Worm (Caenorhabditis elegans): ENCODE results near the gene C03B8.3.

Gene C03B8.3

DNA sequence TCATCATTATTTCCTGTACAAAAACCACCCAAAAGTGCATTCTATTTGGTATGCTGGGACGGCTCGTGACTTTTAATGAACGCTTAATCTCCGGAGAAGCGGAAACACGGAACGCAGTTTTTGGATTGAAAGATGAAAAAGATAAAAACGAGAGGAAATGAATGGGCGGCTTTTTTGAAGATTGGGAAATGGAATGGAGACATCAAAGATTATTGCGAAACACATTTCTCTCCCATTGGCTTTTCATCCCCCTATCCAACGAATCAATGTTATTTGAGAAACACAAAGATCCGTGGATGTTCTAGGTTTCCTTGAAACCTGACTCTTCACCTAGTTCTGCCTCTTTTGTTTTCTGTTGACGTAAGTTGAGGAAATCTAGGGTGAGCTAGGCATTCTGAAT, 12.3 kb downstream of the C03B8.3 start (continued):
- TF ChIP-seq dve-1 (tag; optimal IDR thresholded peaks at IDR 0.05; ENCODE audit: insufficient read depth) (no peak), ceh-44 (GFP tag; IDR thresholded peaks at IDR 0.05) (no peak), nhr-237 (tag; optimal IDR thresholded peaks at IDR 0.05) (no peak), mes-2 (tag; optimal IDR thresholded peaks at IDR 0.05; ENCODE audit: poor library complexity, severe bottlenecking) (peak; percentile 36), F26F4.8 (GFP tag; conservative IDR thresholded peaks at IDR 0.05) (no peak), unc-39 (tag; optimal IDR thresholded peaks at IDR 0.05) (no peak), duxl-1 (tag; optimal IDR thresholded peaks at IDR 0.05; ENCODE audit: poor library complexity) (no peak), aly-2 (tag; optimal IDR thresholded peaks at IDR 0.05) (no peak), aha-1 (tag) (peak; percentile 96), Y5F2A.4 (GFP tag; optimal IDR thresholded peaks at IDR 0.05) (no peak), cey-2 (tag; optimal IDR thresholded peaks at IDR 0.05; ENCODE audit: borderline replicate concordance, insufficient read depth) (no peak), set-16 (GFP tag; IDR thresholded peaks at IDR 0.05) (no peak), saeg-2 (GFP tag; IDR thresholded peaks at IDR 0.05) (no peak), php-3 (GFP tag; IDR thresholded peaks at IDR 0.05) (no peak), mep-1 (tag; optimal IDR thresholded peaks at IDR 0.05) (peak; percentile 23), zag-1 (tag; optimal IDR thresholded peaks at IDR 0.05) (no peak), ceh-20 (GFP tag; IDR thresholded peaks at IDR 0.05) (no peak), nhr-11 (tag; optimal IDR thresholded peaks at IDR 0.05) (no peak), lin-15B (tag; optimal IDR thresholded peaks at IDR 0.05) (no peak), F44E2.7 (GFP tag; IDR thresholded peaks at IDR 0.05) (no peak), ceh-82 (tag; optimal IDR thresholded peaks at IDR 0.05) (no peak), nhr-102 (tag; optimal IDR thresholded peaks at IDR 0.05) (no peak), lim-7 (GFP tag; IDR thresholded peaks at IDR 0.05) (0 out of 2 replicates have a peak, but pooled peaks have one; percentile 6), F37D6.2 (tag; optimal IDR thresholded peaks at IDR 0.05) (no peak), spr-1 (tag; optimal IDR thresholded peaks at IDR 0.05) (no peak), ceh-32 (tag; optimal IDR thresholded peaks at IDR 0.05; ENCODE audit: poor library complexity) (peak; percentile 2), T26A8.4 (GFP tag; IDR thresholded peaks at IDR 0.05) (0 out of 2 replicates have a peak, but pooled peaks have one; percentile 8), rbr-2 (tag; optimal IDR thresholded peaks at IDR 0.05) (no peak), nhr-77 (tag; optimal IDR thresholded peaks at IDR 0.05) (no peak), lin-38 (GFP tag; IDR thresholded peaks at IDR 0.05) (no peak), ceh-62 (tag; optimal IDR thresholded peaks at IDR 0.05) (no peak), lin-29 (GFP tag; IDR thresholded peaks at IDR 0.05) (no peak)

ce11 chrIII:7725483-7726250, 13.6 kb downstream of the C03B8.3 start:
- TF ChIP-seq nhr-10 (tag; optimal IDR thresholded peaks at IDR 0.05) (no peak), madf-5 (GFP tag; IDR thresholded peaks at IDR 0.05) (no peak), mxl-2 (GFP tag; conservative IDR thresholded peaks at IDR 0.05) (no peak), ztf-7 (tag; optimal IDR thresholded peaks at IDR 0.05) (no peak), mes-2 (tag; optimal IDR thresholded peaks at IDR 0.05; ENCODE audit: poor library complexity, severe bottlenecking) (no peak), nhr-41 (GFP tag; IDR thresholded peaks at IDR 0.05) (no peak), mdl-1 (tag; optimal IDR thresholded peaks at IDR 0.05) (peak in 1 of 2 experiments; percentile 16), nhr-76 (tag; optimal IDR thresholded peaks at IDR 0.05) (no peak), egl-43 (GFP tag; IDR thresholded peaks at IDR 0.05) (peak; percentile 56; the same call in 1 of the 2 replicates), lin-39 (tag; optimal IDR thresholded peaks at IDR 0.05) (no peak), ama-1 (optimal IDR thresholded peaks at IDR 0.05) (no peak), mep-1 (tag; optimal IDR thresholded peaks at IDR 0.05) (peak; percentile 49), F37D6.2 (tag; optimal IDR thresholded peaks at IDR 0.05) (peak; percentile 13), zip-11 (GFP tag; IDR thresholded peaks at IDR 0.05) (no peak), hmg-1.1 (GFP tag; IDR thresholded peaks at IDR 0.05) (peak; percentile 62), T20F7.1 (GFP tag; optimal IDR thresholded peaks at IDR 0.05) (no peak), unc-39 (tag; optimal IDR thresholded peaks at IDR 0.05) (no peak), mxl-3 (GFP tag; optimal IDR thresholded peaks at IDR 0.05) (no peak), sdz-12 (GFP tag; optimal IDR thresholded peaks at IDR 0.05) (no peak), snpc-1.2 (GFP tag; IDR thresholded peaks at IDR 0.05) (no peak), D1046.2 (GFP tag; IDR thresholded peaks at IDR 0.05) (no peak), nhr-102 (tag; optimal IDR thresholded peaks at IDR 0.05) (no peak), lsy-2 (tag; optimal IDR thresholded peaks at IDR 0.05) (peak; percentile 27 to 43), gei-8 (GFP tag; optimal IDR thresholded peaks at IDR 0.05) (no peak)
